Worm (Caenorhabditis elegans) whole organism, L3 larva: ENCODE results near the gene C15H7.3.
A peak's percentile ranks its signal among the peaks of the same experiment; 100 is the strongest.

ENCODE experiments used
- R02D3.7 ChIP-seq: fragments of 150-350 bp; optimal IDR thresholded peaks from 2 replicates; lab custom pipeline; 2014; ENCODE audit warnings: missing biosample characterization, missing genetic modification characterization
- ceh-9 ChIP-seq: sonication (generic microtip); optimal IDR thresholded peaks from 2 replicates; lab custom pipeline; 2018; ENCODE audit warnings: missing biosample characterization, missing genetic modification characterization
- egl-27 ChIP-seq: sonication (generic microtip); optimal IDR thresholded peaks from 4 replicates; lab custom pipeline; 2017; ENCODE audit warnings: missing biosample characterization, missing genetic modification reagents, missing genetic modification characterization
- fkh-10 ChIP-seq: sonication (generic microtip); optimal IDR thresholded peaks from 2 replicates; lab custom pipeline; 2017; ENCODE audit warnings: missing biosample characterization, missing genetic modification reagents, missing genetic modification characterization
- fos-1 ChIP-seq: fragments of 150-350 bp; optimal IDR thresholded peaks from 2 replicates; lab custom pipeline; 2014; ENCODE audit warnings: missing biosample characterization, missing genetic modification characterization
- nhr-11 ChIP-seq: fragments of 150-350 bp; optimal IDR thresholded peaks from 2 replicates; lab custom pipeline; 2014; ENCODE audit warnings: missing biosample characterization, missing genetic modification characterization
- pha-4 ChIP-seq: fragments of 150-350 bp; optimal IDR thresholded peaks from 2 replicates; lab custom pipeline; 2014; ENCODE audit warnings: missing biosample characterization, missing genetic modification reagents, missing genetic modification characterization

DNA sequence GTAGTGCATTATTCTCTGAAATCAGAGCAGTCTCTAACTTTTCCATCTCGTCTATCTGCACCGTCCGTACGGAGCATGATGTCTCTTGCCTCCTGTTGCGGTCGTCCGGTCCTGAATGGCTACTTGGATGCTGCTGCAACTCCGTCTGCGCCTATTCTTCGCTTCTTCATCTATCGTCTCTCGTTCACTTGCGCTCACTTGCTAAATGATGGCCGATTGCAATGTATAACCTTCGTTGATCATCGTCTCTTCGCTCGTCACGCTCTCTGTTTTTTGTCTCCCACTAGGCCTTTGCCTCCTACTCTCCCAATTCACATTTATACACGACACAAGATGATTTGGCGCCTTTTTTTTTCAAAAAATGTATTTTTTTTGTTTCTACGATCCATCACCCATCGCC, 45.6 kb upstream of the C15H7.3 start:
- TF ChIP-seq egl-27 (tag; lab: Kevin White, UChicago) = no peak
- peak; percentile 56 for TF ChIP-seq pha-4 (tag; lab: Kevin White, UChicago)
- TF ChIP-seq fos-1 (tag; lab: Kevin White, UChicago) = no peak
- no peak for TF ChIP-seq R02D3.7 (tag; lab: Kevin White, UChicago)
- no peak for TF ChIP-seq ceh-9 (tag; lab: Kevin White, UChicago)
- no peak for TF ChIP-seq nhr-11 (tag; lab: Kevin White, UChicago)
- no peak for TF ChIP-seq fkh-10 (GFP tag; lab: Kevin White, UChicago)
